Worm (Caenorhabditis elegans) whole organism, L1 larva: ENCODE data around the gene best-17.

ENCODE experiments used
- C04F5.9 ChIP-seq: sonication (generic microtip); optimal IDR thresholded peaks from 2 replicates; lab custom pipeline; 2016; ENCODE audit warnings: missing genetic modification characterization, missing compliant biosample characterization
- F16B12.6 ChIP-seq: fragments of 150-350 bp; optimal IDR thresholded peaks from 2 replicates; lab custom pipeline; 2014; ENCODE audit warnings: missing biosample characterization, missing genetic modification characterization
- Y116A8C.19 ChIP-seq: sonication (generic microtip); optimal IDR thresholded peaks from 2 replicates; lab custom pipeline; 2016; ENCODE audit warnings: missing compliant biosample characterization, missing genetic modification characterization, borderline replicate concordance
- aly-2 ChIP-seq: fragments of 150-350 bp; optimal IDR thresholded peaks from 2 replicates; lab custom pipeline; 2014; ENCODE audit warnings: missing biosample characterization, missing genetic modification characterization
- ama-1 ChIP-seq: fragments of 150-350 bp; optimal IDR thresholded peaks from 2 replicates; lab custom pipeline; 2014
- blmp-1 ChIP-seq: fragments of 150-350 bp; optimal IDR thresholded peaks from 2 replicates; lab custom pipeline; 2014; ENCODE audit warnings: missing biosample characterization, missing genetic modification characterization
- ceh-8 ChIP-seq: fragments of 200-800 bp; sonication (Bioruptor generic); optimal IDR thresholded peaks from 2 replicates; lab custom pipeline; 2018; ENCODE audit warnings: mild to moderate bottlenecking, missing genetic modification characterization, moderate library complexity, missing compliant biosample characterization
- ceh-88 ChIP-seq: fragments of 200-800 bp; sonication (Bioruptor generic); IDR thresholded peaks from 2 replicates; pipeline ENCODE4 v1.3.6; 2022; ENCODE audit warnings: missing genetic modification characterization, missing compliant biosample characterization
- ceh-90 ChIP-seq: sonication (generic microtip); optimal IDR thresholded peaks from 2 replicates; lab custom pipeline; 2016; ENCODE audit warnings: missing genetic modification characterization, missing compliant biosample characterization
- ces-1 ChIP-seq: fragments of 150-350 bp; optimal IDR thresholded peaks from 2 replicates; lab custom pipeline; 2014; ENCODE audit warnings: missing biosample characterization, missing genetic modification reagents, missing genetic modification characterization
- efl-3 ChIP-seq: fragments of 200-800 bp; sonication (Bioruptor generic); optimal IDR thresholded peaks from 2 replicates; lab custom pipeline; 2018; ENCODE audit warnings: mild to moderate bottlenecking, missing genetic modification characterization, missing compliant biosample characterization
- egl-27 ChIP-seq, 2 experiments: fragments of 150-350 bp in 1 of 2; sonication (generic microtip); optimal IDR thresholded peaks; 3 replicates each; lab custom pipeline; 2017 to 2018; ENCODE audit warnings: missing biosample characterization in 2 of 2, missing genetic modification characterization in 2 of 2, missing genetic modification reagents in 2 of 2
- elt-2 ChIP-seq: sonication (generic microtip); optimal IDR thresholded peaks from 2 replicates; lab custom pipeline; 2016; ENCODE audit warnings: missing genetic modification characterization, mild to moderate bottlenecking, inconsistent platforms, missing compliant biosample characterization, missing genetic modification reagents
- ets-5 ChIP-seq: fragments of 200-800 bp; sonication (Bioruptor generic); IDR thresholded peaks from 2 replicates; pipeline ENCODE4 v1.3.6; 2022; ENCODE audit warnings: missing genetic modification characterization, missing compliant biosample characterization
- fkh-4 ChIP-seq: sonication (generic microtip); optimal IDR thresholded peaks from 2 replicates; lab custom pipeline; 2016; ENCODE audit warnings: missing compliant biosample characterization, missing genetic modification characterization, borderline replicate concordance
- fos-1 ChIP-seq: fragments of 150-350 bp; optimal IDR thresholded peaks from 2 replicates; lab custom pipeline; 2014; ENCODE audit warnings: missing biosample characterization, missing genetic modification characterization
- hlh-4 ChIP-seq: sonication (generic microtip); optimal IDR thresholded peaks from 2 replicates; lab custom pipeline; 2016; ENCODE audit warnings: mild to moderate bottlenecking, missing genetic modification characterization, missing compliant biosample characterization
- irx-1 ChIP-seq: sonication (generic microtip); optimal IDR thresholded peaks from 2 replicates; lab custom pipeline; 2016; ENCODE audit warnings: missing genetic modification characterization, missing compliant biosample characterization
- isw-1 ChIP-seq: fragments of 200-800 bp; sonication (Bioruptor generic); IDR thresholded peaks from 2 replicates; pipeline ENCODE4 v1.3.6; 2022; ENCODE audit warnings: missing genetic modification characterization, missing compliant biosample characterization
- lin-13 ChIP-seq: fragments of 150-350 bp; optimal IDR thresholded peaks from 2 replicates; lab custom pipeline; 2014; ENCODE audit warnings: missing biosample characterization, missing genetic modification reagents, missing genetic modification characterization
- lin-14 ChIP-seq: fragments of 200-800 bp; sonication (Bioruptor generic); optimal IDR thresholded peaks from 2 replicates; lab custom pipeline; 2018; ENCODE audit warnings: mild to moderate bottlenecking, missing genetic modification characterization, moderate library complexity, missing compliant biosample characterization
- lin-15B ChIP-seq: fragments of 150-350 bp; sonication (generic microtip); optimal IDR thresholded peaks from 3 replicates; lab custom pipeline; 2014; ENCODE audit warnings: missing biosample characterization, missing genetic modification characterization
- lin-35 ChIP-seq, 2 experiments: fragments of 150-350 bp; optimal IDR thresholded peaks; 2 replicates each; lab custom pipeline; 2014; ENCODE audit warnings: missing biosample characterization in 2 of 2, missing genetic modification characterization in 2 of 2, missing genetic modification reagents in 2 of 2
- lin-39 ChIP-seq: fragments of 150-350 bp; optimal IDR thresholded peaks from 2 replicates; lab custom pipeline; 2014; ENCODE audit warnings: missing biosample characterization, missing genetic modification reagents, missing genetic modification characterization
- lsy-2 ChIP-seq, 2 experiments: fragments of 150-350 bp; optimal IDR thresholded peaks; 2 replicates each; lab custom pipeline; 2014; ENCODE audit warnings: missing biosample characterization in 2 of 2, missing genetic modification characterization in 2 of 2
- mab-9 ChIP-seq: fragments of 200-800 bp; sonication (Bioruptor generic); IDR thresholded peaks from 2 replicates; pipeline ENCODE4 v1.3.6; 2022; ENCODE audit warnings: missing genetic modification reagents, missing genetic modification characterization, missing compliant biosample characterization
- nhr-12 ChIP-seq: sonication (generic microtip); optimal IDR thresholded peaks from 2 replicates; lab custom pipeline; 2017; ENCODE audit warnings: missing biosample characterization, missing genetic modification characterization
- nhr-19 ChIP-seq: fragments of 200-800 bp; sonication (Bioruptor generic); conservative IDR thresholded peaks from 2 replicates; pipeline ENCODE4 v1.3.6; 2022; ENCODE audit warnings: missing genetic modification characterization, missing compliant biosample characterization
- nhr-20 ChIP-seq: sonication (generic microtip); optimal IDR thresholded peaks from 2 replicates; lab custom pipeline; 2016; ENCODE audit warnings: mild to moderate bottlenecking, missing genetic modification characterization, missing compliant biosample characterization
- nhr-28 ChIP-seq: fragments of 150-350 bp; optimal IDR thresholded peaks from 2 replicates; lab custom pipeline; 2014; ENCODE audit warnings: missing biosample characterization, missing genetic modification characterization
- nhr-71 ChIP-seq: sonication (generic microtip); optimal IDR thresholded peaks from 2 replicates; lab custom pipeline; 2016; ENCODE audit warnings: mild to moderate bottlenecking, missing genetic modification characterization, moderate library complexity, missing compliant biosample characterization
- nhr-77 ChIP-seq: fragments of 150-350 bp; optimal IDR thresholded peaks from 2 replicates; lab custom pipeline; 2014; ENCODE audit warnings: missing biosample characterization, missing genetic modification characterization
- nhr-84 ChIP-seq: sonication (generic microtip); optimal IDR thresholded peaks from 2 replicates; lab custom pipeline; 2017; ENCODE audit warnings: missing biosample characterization, missing genetic modification characterization
- nhr-85 ChIP-seq: sonication (generic microtip); peaks from one replicate; lab custom pipeline; 2016; ENCODE audit warnings: missing genetic modification characterization, inconsistent platforms, missing compliant biosample characterization
- pag-3 ChIP-seq: sonication (generic microtip); optimal IDR thresholded peaks from 2 replicates; lab custom pipeline; 2017; ENCODE audit warnings: missing genetic modification characterization, mild to moderate bottlenecking, missing compliant biosample characterization, antibody characterized with exemption, borderline replicate concordance; ENCODE audit not compliant: insufficient read depth
- pax-3 ChIP-seq: fragments of 200-800 bp; sonication (Bioruptor generic); optimal IDR thresholded peaks from 2 replicates; lab custom pipeline; 2018; ENCODE audit warnings: mild to moderate bottlenecking, missing genetic modification characterization, moderate library complexity, missing compliant biosample characterization
- pqm-1 ChIP-seq: sonication (generic microtip); optimal IDR thresholded peaks from 3 replicates; lab custom pipeline; 2017; ENCODE audit warnings: missing biosample characterization, missing genetic modification characterization
- snpc-4 ChIP-seq: fragments of 150-350 bp; optimal IDR thresholded peaks from 2 replicates; lab custom pipeline; 2014; ENCODE audit warnings: missing biosample characterization, missing genetic modification characterization
- snu-23 ChIP-seq: sonication (generic microtip); optimal IDR thresholded peaks from 2 replicates; lab custom pipeline; 2016; ENCODE audit warnings: missing genetic modification characterization, missing compliant biosample characterization
- sox-4 ChIP-seq: sonication (generic microtip); optimal IDR thresholded peaks from 2 replicates; lab custom pipeline; 2016; ENCODE audit warnings: missing genetic modification characterization, missing compliant biosample characterization
- sptf-1 ChIP-seq: fragments of 150-350 bp; optimal IDR thresholded peaks from 2 replicates; lab custom pipeline; 2014; ENCODE audit warnings: missing biosample characterization, missing genetic modification characterization
- sup-37 ChIP-seq: fragments of 200-800 bp; sonication (Bioruptor generic); optimal IDR thresholded peaks from 2 replicates; lab custom pipeline; 2018; ENCODE audit warnings: mild to moderate bottlenecking, missing genetic modification characterization, missing compliant biosample characterization
- swsn-7 ChIP-seq: sonication (generic microtip); optimal IDR thresholded peaks from 2 replicates; lab custom pipeline; 2016; ENCODE audit warnings: missing genetic modification characterization, missing compliant biosample characterization
- tbx-2 ChIP-seq: sonication (generic microtip); optimal IDR thresholded peaks from 2 replicates; lab custom pipeline; 2016; ENCODE audit warnings: missing genetic modification characterization, missing compliant biosample characterization
- tlp-1 ChIP-seq: fragments of 150-350 bp; optimal IDR thresholded peaks from 2 replicates; lab custom pipeline; 2014; ENCODE audit warnings: missing biosample characterization, missing genetic modification characterization
- unc-130 ChIP-seq: fragments of 150-350 bp; optimal IDR thresholded peaks from 2 replicates; lab custom pipeline; 2017; ENCODE audit warnings: missing biosample characterization, missing genetic modification characterization, inconsistent platforms
- unc-30 ChIP-seq: sonication (generic microtip); optimal IDR thresholded peaks from 2 replicates; lab custom pipeline; 2017; ENCODE audit warnings: missing biosample characterization, missing genetic modification characterization
- unc-86 ChIP-seq: sonication (generic microtip); optimal IDR thresholded peaks from 2 replicates; lab custom pipeline; 2016; ENCODE audit warnings: missing genetic modification characterization, missing compliant biosample characterization
- unc-98 ChIP-seq: fragments of 200-800 bp; sonication (Bioruptor generic); IDR thresholded peaks from 2 replicates; pipeline ENCODE4 v1.3.6; 2022; ENCODE audit warnings: missing genetic modification characterization, missing compliant biosample characterization
- xbp-1 ChIP-seq: sonication (generic microtip); optimal IDR thresholded peaks from 2 replicates; lab custom pipeline; 2016; ENCODE audit warnings: missing genetic modification characterization, missing compliant biosample characterization
- zag-1 ChIP-seq: fragments of 150-350 bp; optimal IDR thresholded peaks from 2 replicates; lab custom pipeline; 2014; ENCODE audit warnings: missing biosample characterization, missing genetic modification characterization

Gene best-17

ce11 chrIII:641759-642158, 32.3 kb upstream of the best-17 start, which contains the start of gene W06E11.1:
Gene W06E11.1, plus strand, starts transcription at chrIII:642059.
- no peak for TF ChIP-seq lin-14
- no peak for TF ChIP-seq pag-3
- TF ChIP-seq snu-23 (GFP tag; lab: Kevin White, UChicago) = no peak
- TF ChIP-seq pqm-1 (tag; lab: Kevin White, UChicago) = no peak
- no peak for TF ChIP-seq unc-130
- TF ChIP-seq unc-30 (tag; lab: Kevin White, UChicago) = no peak
- TF ChIP-seq nhr-71 (tag; lab: Kevin White, UChicago) = no peak
- TF ChIP-seq unc-86 (tag; lab: Kevin White, UChicago) = no peak
- no peak for TF ChIP-seq elt-2 (tag; lab: Kevin White, UChicago)
- TF ChIP-seq sox-4 (tag; lab: Kevin White, UChicago) = no peak

ce11 chrIII:640198-640803, 30.9 kb upstream of the best-17 start, which contains the start of the genes tag-266 and tag-267:
Gene tag-266, minus strand, starts transcription at chrIII:640226.
Gene tag-267, plus strand, starts transcription at chrIII:640790.
- TF ChIP-seq irx-1 (tag; lab: Kevin White, UChicago) (peak; percentile 77), unc-98 (GFP tag; lab: Robert Waterston, UW) (peak; percentile 80), snu-23 (GFP tag; lab: Kevin White, UChicago) (peak; percentile 81), lin-15B (tag; lab: Kevin White, UChicago) (peak; percentile 40), tbx-2 (tag; lab: Kevin White, UChicago) (peak; percentile 77), fkh-4 (tag; lab: Kevin White, UChicago) (peak; percentile 41), lin-35 (GFP tag; optimal IDR thresholded peaks at IDR 0.05; lab: Kevin White, UChicago) (peak; percentile 60 to 75), nhr-85 (tag; lab: Kevin White, UChicago) (peak; percentile 86), mab-9 (GFP tag; lab: Robert Waterston, UW) (peak; percentile 41; the same call in 1 of the 2 replicates), zag-1 (tag; lab: Kevin White, UChicago) (peak; percentile 34), F16B12.6 (peak; percentile 33), egl-27 (tag; optimal IDR thresholded peaks at IDR 0.05; lab: Kevin White, UChicago) (no peak), tlp-1 (tag; lab: Kevin White, UChicago) (no peak), nhr-19 (GFP tag; lab: Robert Waterston, UW) (peak; percentile 58), ama-1 (lab: Kevin White, UChicago) (no peak), fos-1 (tag; lab: Kevin White, UChicago) (peak; percentile 55), lsy-2 (tag; optimal IDR thresholded peaks at IDR 0.05; lab: Kevin White, UChicago) (peak; percentile 61 to 83), nhr-77 (tag; lab: Kevin White, UChicago) (peak; percentile 59), Y116A8C.19 (tag; lab: Kevin White, UChicago) (peak; percentile 3), nhr-84 (no peak), elt-2 (tag; lab: Kevin White, UChicago) (peak; percentile 25), nhr-20 (tag; lab: Kevin White, UChicago) (peak; percentile 65), blmp-1 (tag; lab: Kevin White, UChicago) (peak; percentile 18), pax-3 (peak; percentile 92), xbp-1 (tag; lab: Kevin White, UChicago) (peak; percentile 70), efl-3 (GFP tag; lab: Kevin White, UChicago) (no peak), lin-13 (peak; percentile 19), ceh-88 (GFP tag; lab: Robert Waterston, UW) (peak; percentile 83; the same call in 1 of the 2 replicates), isw-1 (GFP tag; lab: Robert Waterston, UW) (peak; percentile 82), sox-4 (tag; lab: Kevin White, UChicago) (peak; percentile 43), ets-5 (GFP tag; lab: Robert Waterston, UW) (no peak), hlh-4 (tag; lab: Kevin White, UChicago) (no peak), sptf-1 (tag; lab: Kevin White, UChicago) (no peak), C04F5.9 (tag; lab: Kevin White, UChicago) (peak; percentile 56), unc-30 (tag; lab: Kevin White, UChicago) (no peak), aly-2 (tag; lab: Kevin White, UChicago) (peak; percentile 49), ceh-90 (tag; lab: Kevin White, UChicago) (peak; percentile 66), snpc-4 (tag; lab: Kevin White, UChicago) (peak; percentile 48), nhr-12 (tag; lab: Kevin White, UChicago) (no peak), nhr-28 (tag; lab: Kevin White, UChicago) (no peak), ceh-8 (GFP tag; lab: Kevin White, UChicago) (peak; percentile 13), ces-1 (GFP tag; lab: Kevin White, UChicago) (no peak), swsn-7 (tag; lab: Kevin White, UChicago) (peak; percentile 70), sup-37 (GFP tag; lab: Kevin White, UChicago) (no peak), nhr-71 (tag; lab: Kevin White, UChicago) (peak; percentile 87), lin-39 (tag; lab: Kevin White, UChicago) (peak; percentile 4)
